Fruit fly (Drosophila melanogaster): ENCODE measurements around the gene Set2.

Set2 gene

DNA sequence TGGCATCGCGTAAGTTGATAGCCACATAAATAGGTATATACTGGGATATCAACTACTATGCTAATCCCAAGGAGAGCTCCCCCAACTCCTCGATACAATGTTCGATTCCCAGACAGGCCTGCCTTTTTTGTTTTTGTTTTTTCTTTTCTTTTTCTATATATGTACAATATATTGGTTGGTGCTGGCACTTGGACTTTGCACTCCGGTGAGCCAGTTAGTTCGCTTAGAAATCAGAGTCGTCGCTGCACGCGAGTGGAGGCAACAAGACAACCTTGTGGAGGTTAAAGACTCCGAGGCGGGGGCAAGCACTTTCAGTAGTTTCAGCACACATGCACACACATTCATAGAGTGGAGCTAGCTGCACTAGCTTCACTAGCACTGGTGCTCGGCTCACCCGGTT is 6.7 kb upstream of the Set2 start:
- TF ChIP-seq noc (tag; optimal IDR thresholded peaks at IDR 0.05): no peak

DNA sequence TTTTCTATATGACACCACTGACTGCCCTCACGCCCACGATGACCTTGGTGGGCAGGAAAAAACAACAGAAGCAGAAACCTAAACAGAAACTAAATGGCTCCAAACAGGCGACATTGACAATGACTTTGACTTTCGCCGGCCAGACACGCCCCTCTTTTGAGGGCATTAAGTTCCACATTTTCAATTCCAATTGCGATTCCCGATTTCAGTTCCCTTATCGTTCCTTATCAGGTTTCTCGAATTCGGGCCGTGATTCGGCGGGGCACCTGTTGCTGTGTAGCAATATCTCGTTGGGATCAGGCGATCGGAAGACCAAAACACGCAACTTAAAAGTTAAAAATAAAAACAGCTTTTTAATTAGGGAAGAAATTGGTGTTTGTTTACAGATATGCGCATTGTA is 5.4 kb upstream of the Set2 start:
- TF ChIP-seq noc (tag; optimal IDR thresholded peaks at IDR 0.05): no peak

DNA sequence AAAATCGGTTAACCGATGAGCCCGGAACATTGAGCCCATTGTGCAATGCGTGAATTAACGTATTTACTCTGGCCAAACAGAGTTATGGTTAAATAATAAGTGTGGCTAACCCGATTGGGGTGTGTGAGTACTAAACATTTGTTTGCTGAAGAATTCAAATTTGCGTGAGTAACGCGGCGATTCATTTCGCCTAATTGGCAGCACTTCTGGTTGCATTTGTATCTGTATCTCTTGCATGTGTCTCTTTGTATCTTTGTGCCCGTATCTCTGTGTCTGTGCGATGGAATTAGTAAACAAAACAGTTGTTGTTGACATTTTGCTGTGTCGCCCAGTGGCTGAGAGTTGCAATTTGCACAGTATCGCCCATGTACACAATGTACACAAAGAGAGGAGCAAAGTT is 2.2 kb upstream of the Set2 start:
- TF ChIP-seq noc (tag; optimal IDR thresholded peaks at IDR 0.05): no peak

DNA sequence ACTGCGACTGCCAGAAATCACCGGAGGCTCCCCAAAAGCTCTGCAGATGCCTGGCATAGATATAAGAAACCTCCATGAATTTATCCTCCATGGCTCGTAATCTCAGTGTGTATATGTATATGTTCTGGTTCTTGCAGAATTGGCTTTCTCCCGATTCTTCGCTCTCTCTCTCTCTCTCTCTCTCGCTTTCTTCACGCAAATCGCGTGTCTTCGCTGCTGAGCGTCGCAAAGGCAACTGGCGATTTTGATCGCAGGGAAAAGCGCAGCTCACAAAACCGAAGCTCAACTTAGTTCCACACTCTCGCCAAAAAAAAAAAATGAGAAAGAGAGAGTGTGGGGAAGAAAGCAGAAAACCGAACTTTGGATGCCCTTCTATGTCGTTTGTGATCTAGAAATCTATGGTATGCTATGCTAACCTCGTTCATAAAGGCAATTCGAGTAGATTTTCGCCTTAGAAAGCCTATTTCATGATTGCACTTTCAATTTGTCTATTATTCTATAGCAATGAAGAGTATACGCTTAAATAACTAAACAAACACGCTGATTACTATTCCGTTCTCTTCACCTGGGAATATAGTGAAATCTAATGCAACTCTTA is 1.6 kb upstream of the Set2 start:
- no peak for TF ChIP-seq noc (tag; optimal IDR thresholded peaks at IDR 0.05)

DNA sequence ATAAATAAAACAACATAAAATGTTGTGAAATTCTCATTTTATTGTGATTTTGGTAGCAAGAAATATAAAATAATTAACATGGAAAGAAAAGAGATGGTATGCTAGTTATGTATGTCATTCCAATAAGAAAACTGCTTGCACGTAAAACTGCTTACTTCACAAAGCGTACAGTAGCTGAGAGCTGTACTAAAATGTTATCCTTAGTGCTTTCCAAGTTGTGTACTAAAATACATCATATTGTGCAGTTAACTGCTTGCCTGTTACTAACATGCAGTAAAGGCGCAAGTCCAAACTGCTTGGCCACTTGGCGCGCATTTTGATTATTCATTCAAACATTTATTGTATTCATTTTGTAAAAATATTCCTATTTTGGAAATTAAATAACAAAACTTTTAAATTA is 8.0 kb downstream of the Set2 start:
- TF ChIP-seq noc (tag; optimal IDR thresholded peaks at IDR 0.05): no peak

DNA sequence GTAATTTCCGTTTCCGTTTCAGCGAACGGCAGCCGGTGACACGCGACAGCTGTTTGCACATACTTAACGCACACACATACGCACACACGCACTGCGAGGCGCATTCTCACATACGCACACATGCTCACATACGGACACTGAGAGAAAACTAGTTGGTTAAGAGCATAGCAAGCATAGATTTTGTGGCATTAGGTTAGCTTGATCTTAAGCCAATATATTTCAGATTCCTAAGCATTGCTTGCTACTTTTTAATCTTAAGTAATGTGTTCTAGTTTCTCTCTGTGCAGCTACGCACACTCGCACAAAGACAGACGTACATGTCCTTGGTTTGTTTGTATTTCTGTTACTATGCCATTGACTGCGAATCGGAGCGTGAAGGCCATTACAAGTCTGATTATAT is 21.0 kb downstream of the Set2 start:
- no peak for TF ChIP-seq noc (tag; optimal IDR thresholded peaks at IDR 0.05)

DNA sequence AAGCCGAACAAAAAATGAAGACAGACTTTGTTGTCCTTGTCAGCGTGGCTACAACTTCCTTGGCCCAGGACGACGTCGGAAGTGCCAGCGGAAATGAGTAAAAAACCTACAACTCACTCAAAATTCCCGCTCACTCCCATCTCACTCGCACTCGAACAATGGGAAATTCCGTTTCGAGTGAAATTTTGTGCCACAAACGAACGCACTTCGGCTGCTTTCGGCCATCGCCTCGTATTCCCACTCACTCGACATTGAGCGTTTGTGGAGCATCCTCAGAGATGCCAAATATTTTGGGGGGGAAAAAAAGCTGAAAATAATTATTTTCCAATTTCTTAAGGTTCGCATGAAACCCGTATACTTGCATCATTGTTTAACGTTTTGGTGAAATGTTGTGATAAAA is 31.6 kb downstream of the Set2 start:
- no peak for TF ChIP-seq noc (tag; optimal IDR thresholded peaks at IDR 0.05)

DNA sequence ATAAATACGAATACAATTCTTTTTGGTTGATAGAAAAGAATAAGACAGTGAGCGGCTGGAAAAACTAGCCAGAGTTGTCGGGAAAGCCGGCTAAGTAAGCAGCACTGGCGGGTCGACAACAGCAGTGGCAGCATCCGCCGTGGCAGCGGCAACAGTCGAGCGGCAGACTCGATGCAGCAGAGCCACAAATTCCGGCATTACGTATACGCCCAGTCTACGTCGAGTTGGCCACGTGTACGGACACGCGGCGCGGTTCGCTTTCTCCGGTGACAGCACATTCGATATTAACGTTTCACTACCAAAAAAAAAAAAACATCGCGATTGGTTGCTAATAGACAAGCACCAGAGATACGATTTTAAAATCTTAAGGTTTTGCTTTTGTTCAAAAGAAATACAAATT is 32.7 kb downstream of the Set2 start, which contains the start of gene Neto:
Neto (plus strand) TSS at position 209 of the 400 bp plus-strand sequence.
- TF ChIP-seq noc (tag; optimal IDR thresholded peaks at IDR 0.05): no peak

DNA sequence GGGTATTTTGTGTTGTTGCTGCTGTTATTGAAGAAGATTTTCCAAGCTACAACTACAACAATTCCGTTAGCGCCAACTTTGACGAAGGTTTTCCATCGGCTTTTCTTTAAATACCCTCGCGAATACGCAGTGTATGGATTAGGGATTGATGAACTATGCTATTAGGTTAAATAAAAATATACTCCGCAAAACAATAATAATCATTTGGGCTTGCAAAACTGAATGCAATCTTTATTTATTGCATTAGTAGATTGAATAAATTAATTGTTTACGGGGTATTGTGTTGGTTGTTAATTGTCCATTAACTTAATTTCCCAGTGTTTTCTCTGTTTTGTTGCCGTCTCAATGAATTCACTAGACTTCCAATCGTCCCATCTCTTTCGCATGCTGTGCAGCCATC is 34.4 kb downstream of the Set2 start:
- no peak for TF ChIP-seq noc (tag; optimal IDR thresholded peaks at IDR 0.05)

DNA sequence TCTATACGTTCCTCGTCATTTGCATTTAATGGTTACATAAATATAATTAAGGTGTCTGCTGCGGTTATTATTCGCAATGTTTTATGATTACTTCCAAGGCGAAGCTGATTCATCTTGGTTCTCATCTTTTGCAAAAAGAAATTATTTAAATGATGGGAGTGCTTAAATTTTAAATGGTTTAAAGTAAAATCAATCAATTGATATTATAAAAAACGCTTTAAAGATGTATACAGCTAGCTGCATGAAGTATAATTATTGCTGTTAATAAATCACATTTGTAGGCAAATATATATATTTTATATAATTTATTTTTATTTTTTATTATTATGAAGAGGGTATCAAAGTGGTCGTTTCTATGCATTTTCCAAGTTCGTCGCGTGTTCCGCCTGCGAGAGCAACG is 37.7 kb downstream of the Set2 start:
- no peak for TF ChIP-seq noc (tag; optimal IDR thresholded peaks at IDR 0.05)

DNA sequence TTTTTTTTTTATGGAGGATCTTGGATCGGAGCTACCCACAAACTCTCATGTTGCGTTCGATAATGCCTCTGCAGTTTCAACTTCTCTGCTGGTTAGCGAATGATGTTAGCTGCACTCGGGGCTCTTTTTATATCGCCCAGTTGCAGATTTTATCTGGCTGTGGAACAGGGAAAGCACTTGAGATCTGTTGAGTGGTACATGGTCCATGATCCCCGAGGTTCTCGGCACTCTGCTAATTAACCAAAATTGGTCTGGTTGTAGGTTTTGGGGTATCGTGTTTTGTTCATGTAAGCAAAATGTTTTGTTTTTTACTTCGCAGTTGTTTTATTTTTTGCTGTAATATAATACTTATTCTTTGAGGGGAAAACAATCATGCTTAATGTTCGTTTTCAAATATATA is 44.5 kb downstream of the Set2 start, which contains the start of gene CG34324:
CG34324 (minus strand) TSS at position 101 of the 400 bp plus-strand sequence.
- no peak for TF ChIP-seq noc (tag; optimal IDR thresholded peaks at IDR 0.05)

Measured in whole organism, larva.